Fruit fly (Drosophila melanogaster): ENCODE data around the gene CG5447.

- TF ChIP-seq CG33017 (tag; optimal IDR thresholded peaks at IDR 0.05) (no peak), CG7101 (tag; optimal IDR thresholded peaks at IDR 0.05) (no peak), toe (GFP tag; optimal IDR thresholded peaks at IDR 0.05) (no peak), CG11617 (GFP tag; optimal IDR thresholded peaks at IDR 0.05) (no peak), kay (GFP tag; ENCODE audit: borderline replicate concordance) (peak; percentile 1), bab1 (GFP tag; optimal IDR thresholded peaks at IDR 0.05) (no peak), tj (GFP tag; optimal IDR thresholded peaks at IDR 0.05) (no peak), CG7045 (GFP tag; optimal IDR thresholded peaks at IDR 0.05) (no peak), pad (GFP tag; optimal IDR thresholded peaks at IDR 0.05) (no peak), CG1620 (GFP tag; optimal IDR thresholded peaks at IDR 0.05) (no peak), Crg-1 (GFP tag; optimal IDR thresholded peaks at IDR 0.05) (no peak)
Measured at dm6 chr3R:26496356-26496755, 44.0 kb downstream of the CG5447 start.

All from whole organism, adult.